Fruit fly (Drosophila melanogaster): ENCODE results near the gene Nepl8.

DNA sequence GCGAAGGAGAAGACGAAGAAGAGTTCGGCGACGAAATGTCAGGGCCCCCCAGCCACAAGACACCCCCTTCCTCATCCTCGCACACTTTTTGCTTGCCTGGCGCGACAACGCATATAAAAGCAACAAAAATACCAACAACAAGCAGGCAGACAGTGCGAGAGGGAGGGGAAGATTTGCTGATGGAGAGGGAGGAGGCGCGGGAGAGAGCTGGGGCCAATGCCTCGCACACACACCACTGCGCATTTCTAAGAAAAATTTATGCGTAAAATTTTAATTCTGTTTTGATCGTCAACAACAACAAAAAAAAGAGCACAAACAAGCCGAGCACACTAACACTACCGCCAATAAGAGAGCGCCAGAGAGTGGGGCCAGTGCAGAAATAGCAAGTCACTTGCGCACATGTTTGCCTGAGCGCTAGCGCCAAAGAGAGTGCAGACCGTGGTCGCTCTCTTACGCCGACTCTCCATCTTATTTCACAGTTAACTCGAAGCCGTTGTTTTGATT is 38.1 kb downstream of the Nepl8 start:
- no peak for TF ChIP-seq Sin3A (optimal IDR thresholded peaks at IDR 0.05)
- no peak for TF ChIP-seq psq (optimal IDR thresholded peaks at IDR 0.05)
- no peak for TF ChIP-seq h (optimal IDR thresholded peaks at IDR 0.05)
